Worm (Caenorhabditis elegans): ENCODE data around the gene hyl-1.
A peak's percentile ranks its signal among the peaks of the same experiment; 100 is the strongest.

The hyl-1 gene

ce11 chrIV:8527598-8528012, 11.3 kb upstream of the hyl-1 start:
- no peak for TF ChIP-seq nhr-84 (tag; optimal IDR thresholded peaks at IDR 0.05)
- TF ChIP-seq unc-30 (tag; optimal IDR thresholded peaks at IDR 0.05), result no peak
- TF ChIP-seq elt-3 (tag; optimal IDR thresholded peaks at IDR 0.05), result peak in 5 of 6 experiments; percentile 43 to 98 (median 73)
- no peak for TF ChIP-seq lin-15B (tag; optimal IDR thresholded peaks at IDR 0.05)
- peak; percentile 84 for TF ChIP-seq snu-23 (GFP tag; optimal IDR thresholded peaks at IDR 0.05)
- peak; percentile 79 for TF ChIP-seq nhr-47 (tag; optimal IDR thresholded peaks at IDR 0.05)
- TF ChIP-seq fkh-4 (tag; optimal IDR thresholded peaks at IDR 0.05; ENCODE audit: borderline replicate concordance), result no peak
- TF ChIP-seq swsn-7 (tag; optimal IDR thresholded peaks at IDR 0.05), result peak; percentile 64
- no peak for TF ChIP-seq fkh-10 (GFP tag; optimal IDR thresholded peaks at IDR 0.05)
- TF ChIP-seq lir-3 (tag; optimal IDR thresholded peaks at IDR 0.05; ENCODE audit: poor library complexity), result peak; percentile 48
- peak; percentile 60 to 84 for TF ChIP-seq lsy-2 (tag; optimal IDR thresholded peaks at IDR 0.05)
- no peak for TF ChIP-seq hlh-17 (GFP tag; optimal IDR thresholded peaks at IDR 0.05; ENCODE audit: borderline replicate concordance)
- TF ChIP-seq C04F5.9 (tag; optimal IDR thresholded peaks at IDR 0.05), result peak; percentile 12
- peak; percentile 83 for TF ChIP-seq mep-1 (tag; optimal IDR thresholded peaks at IDR 0.05)
- no peak for TF ChIP-seq ztf-11 (tag; optimal IDR thresholded peaks at IDR 0.05)
- no peak for TF ChIP-seq fos-1 (tag; optimal IDR thresholded peaks at IDR 0.05)
- TF ChIP-seq unc-130 (tag; optimal IDR thresholded peaks at IDR 0.05), result peak; percentile 83
- peak; percentile 49 for TF ChIP-seq skn-1 (tag; optimal IDR thresholded peaks at IDR 0.05)
- peak; percentile 61 for TF ChIP-seq C16A3.4 (tag; optimal IDR thresholded peaks at IDR 0.05)
- TF ChIP-seq vab-15 (tag; optimal IDR thresholded peaks at IDR 0.05), result peak; percentile 78
- no peak for TF ChIP-seq nhr-237 (tag; optimal IDR thresholded peaks at IDR 0.05)
- TF ChIP-seq unc-86 (tag; optimal IDR thresholded peaks at IDR 0.05), result no peak
- TF ChIP-seq ceh-88 (GFP tag; IDR thresholded peaks at IDR 0.05), result no peak
- no peak for TF ChIP-seq efl-3 (GFP tag; optimal IDR thresholded peaks at IDR 0.05)
- TF ChIP-seq alr-1 (tag; optimal IDR thresholded peaks at IDR 0.05; ENCODE audit: borderline replicate concordance), result no peak
- no peak for TF ChIP-seq ceh-90 (tag; optimal IDR thresholded peaks at IDR 0.05)
- TF ChIP-seq aha-1 (tag; optimal IDR thresholded peaks at IDR 0.05), result no peak
- no peak for TF ChIP-seq nhr-28 (tag; optimal IDR thresholded peaks at IDR 0.05)
- TF ChIP-seq nhr-20 (tag; optimal IDR thresholded peaks at IDR 0.05), result peak; percentile 98
- no peak for TF ChIP-seq aly-2 (tag; optimal IDR thresholded peaks at IDR 0.05)
- TF ChIP-seq lin-35 (GFP tag; optimal IDR thresholded peaks at IDR 0.05), result peak; percentile 15 to 82
- TF ChIP-seq sup-37 (GFP tag; optimal IDR thresholded peaks at IDR 0.05), result peak; percentile 26
- no peak for TF ChIP-seq dsc-1 (tag; optimal IDR thresholded peaks at IDR 0.05)
- TF ChIP-seq F16B12.6 (tag; optimal IDR thresholded peaks at IDR 0.05), result no peak
- TF ChIP-seq nhr-12 (tag; optimal IDR thresholded peaks at IDR 0.05), result no peak
- TF ChIP-seq lin-14 (GFP tag; optimal IDR thresholded peaks at IDR 0.05), result peak; percentile 90
- TF ChIP-seq rnt-1 (tag; optimal IDR thresholded peaks at IDR 0.05), result peak; percentile 28
- TF ChIP-seq tlp-1 (tag; optimal IDR thresholded peaks at IDR 0.05), result peak; percentile 78
- no peak for TF ChIP-seq mab-9 (GFP tag; IDR thresholded peaks at IDR 0.05)
- TF ChIP-seq hlh-4 (tag; optimal IDR thresholded peaks at IDR 0.05), result no peak
- peak; percentile 21 to 52 for TF ChIP-seq efl-1 (optimal IDR thresholded peaks at IDR 0.05)
- TF ChIP-seq efl-1 (GFP tag; optimal IDR thresholded peaks at IDR 0.05 in 1 of 2), result peak in 1 of 2 experiments; percentile 95
- peak; percentile 78 for TF ChIP-seq grh-1 (GFP tag; IDR thresholded peaks at IDR 0.05)
- TF ChIP-seq isw-1 (GFP tag; IDR thresholded peaks at IDR 0.05), result no peak
- peak; percentile 44 for TF ChIP-seq lin-13 (GFP tag; optimal IDR thresholded peaks at IDR 0.05)
- no peak for TF ChIP-seq ceh-8 (GFP tag; optimal IDR thresholded peaks at IDR 0.05)
- no peak for TF ChIP-seq nhr-76 (tag; optimal IDR thresholded peaks at IDR 0.05)
- peak; percentile 2 for TF ChIP-seq egl-13 (tag; optimal IDR thresholded peaks at IDR 0.05)
- TF ChIP-seq nhr-19 (GFP tag; conservative IDR thresholded peaks at IDR 0.05), result peak; percentile 90
- no peak for TF ChIP-seq unc-98 (GFP tag; IDR thresholded peaks at IDR 0.05)
- no peak for TF ChIP-seq lin-39 (tag; optimal IDR thresholded peaks at IDR 0.05)
- TF ChIP-seq irx-1 (tag; optimal IDR thresholded peaks at IDR 0.05), result peak; percentile 60
- peak; percentile 88 for TF ChIP-seq ztf-4 (tag; optimal IDR thresholded peaks at IDR 0.05)
- peak; percentile 97 for TF ChIP-seq nhr-71 (tag; optimal IDR thresholded peaks at IDR 0.05)
